Worm (Caenorhabditis elegans): ENCODE results near the gene sri-10.

The sri-10 gene

DNA sequence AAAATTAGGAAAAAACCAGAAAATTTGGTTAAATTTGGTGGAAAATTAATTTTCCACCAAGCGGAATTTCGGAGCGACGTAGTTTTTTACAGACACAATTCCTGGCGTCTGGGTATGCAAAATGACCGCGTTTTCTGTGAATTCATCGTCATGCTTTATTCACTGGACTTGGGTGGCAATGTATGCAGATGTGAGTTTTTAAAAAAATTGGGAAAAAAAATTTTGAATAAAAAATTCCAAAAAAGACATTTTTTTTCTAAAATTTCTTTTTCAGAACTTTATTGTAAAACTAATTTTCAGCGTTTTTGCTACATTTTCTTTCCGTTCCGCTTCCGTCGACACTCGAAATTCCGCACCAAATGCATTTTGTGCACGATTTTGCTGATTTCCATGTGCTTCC lies 5.1 kb upstream of the sri-10 start, which contains the start of gene C54E10.7:
Gene C54E10.7, plus strand, starts transcription at position 301 of the 400 bp plus-strand sequence.
- TF ChIP-seq ZK185.1 (tag; optimal IDR thresholded peaks at IDR 0.05; ENCODE audit: poor library complexity, severe bottlenecking): no peak
- no peak for TF ChIP-seq nfya-2 (GFP tag; IDR thresholded peaks at IDR 0.05)
- no peak for TF ChIP-seq nhr-27 (tag; optimal IDR thresholded peaks at IDR 0.05)
- TF ChIP-seq snpc-1.3 (tag; optimal IDR thresholded peaks at IDR 0.05; ENCODE audit: insufficient read depth): no peak
- TF ChIP-seq egl-44 (GFP tag; IDR thresholded peaks at IDR 0.05): no peak
- no peak for TF ChIP-seq ceh-58 (GFP tag; IDR thresholded peaks at IDR 0.05)
- no peak for TF ChIP-seq lsy-27 (tag; optimal IDR thresholded peaks at IDR 0.05; ENCODE audit: borderline replicate concordance, insufficient read depth)
- no peak for TF ChIP-seq hlh-26 (GFP tag; conservative IDR thresholded peaks at IDR 0.05)
- no peak for TF ChIP-seq Y67H2A.10 (GFP tag; conservative IDR thresholded peaks at IDR 0.05)

DNA sequence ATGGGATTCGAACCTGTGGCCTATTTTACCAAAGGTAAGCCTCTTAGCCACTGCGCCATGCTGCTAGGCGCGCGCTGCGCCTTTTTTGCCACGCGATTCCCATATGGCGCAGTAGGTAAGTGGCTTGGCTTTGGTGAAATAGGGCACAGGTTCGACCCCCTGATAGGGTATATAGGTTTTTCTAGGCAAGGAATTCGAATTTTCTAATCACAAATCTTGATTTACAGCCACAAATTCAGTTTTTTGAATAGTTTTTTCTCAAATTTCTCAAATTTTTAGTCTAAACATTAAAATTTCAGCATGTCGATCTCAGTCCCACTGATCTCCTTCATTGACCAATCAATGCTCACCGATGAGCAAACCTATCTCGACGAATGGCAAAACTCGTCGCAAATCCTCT lies 4.4 kb upstream of the sri-10 start, which contains the start of gene C54E10.3:
Gene C54E10.3, plus strand, starts transcription at position 301 of the 400 bp plus-strand sequence.
- TF ChIP-seq lsy-27 (tag; optimal IDR thresholded peaks at IDR 0.05; ENCODE audit: borderline replicate concordance, insufficient read depth): no peak

DNA sequence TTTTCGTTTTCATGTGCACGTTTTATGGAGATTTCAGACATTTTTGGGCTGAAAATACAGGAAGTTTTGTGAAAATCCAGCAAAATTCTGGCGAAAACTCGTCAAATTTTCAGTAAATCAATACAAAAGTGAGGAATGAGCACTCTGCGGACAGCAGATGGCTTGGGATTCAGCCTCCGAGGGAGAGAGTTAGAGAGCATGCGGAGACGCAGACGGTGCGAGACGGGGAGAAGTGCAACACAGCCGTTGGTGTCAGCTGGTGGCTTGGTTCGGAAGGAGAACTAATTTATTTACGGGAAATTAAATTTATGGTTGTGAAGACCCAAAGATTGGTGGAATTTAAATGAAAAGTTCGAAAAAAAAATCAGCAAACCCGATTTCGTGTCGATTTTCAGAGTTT lies 2.3 kb upstream of the sri-10 start, which contains the start of gene C54E10.6:
Gene C54E10.6, minus strand, starts transcription at position 109 of the 400 bp plus-strand sequence.
- TF ChIP-seq hmg-1.2 (GFP tag; IDR thresholded peaks at IDR 0.05) (peak; percentile 63; the same call in 1 of the 2 replicates), egl-18 (GFP tag; IDR thresholded peaks at IDR 0.05) (no peak), nhr-27 (tag; optimal IDR thresholded peaks at IDR 0.05) (no peak), zfh-2 (GFP tag; conservative IDR thresholded peaks at IDR 0.05) (0 out of 2 replicates have a peak, but pooled peaks have one; percentile 38)

DNA sequence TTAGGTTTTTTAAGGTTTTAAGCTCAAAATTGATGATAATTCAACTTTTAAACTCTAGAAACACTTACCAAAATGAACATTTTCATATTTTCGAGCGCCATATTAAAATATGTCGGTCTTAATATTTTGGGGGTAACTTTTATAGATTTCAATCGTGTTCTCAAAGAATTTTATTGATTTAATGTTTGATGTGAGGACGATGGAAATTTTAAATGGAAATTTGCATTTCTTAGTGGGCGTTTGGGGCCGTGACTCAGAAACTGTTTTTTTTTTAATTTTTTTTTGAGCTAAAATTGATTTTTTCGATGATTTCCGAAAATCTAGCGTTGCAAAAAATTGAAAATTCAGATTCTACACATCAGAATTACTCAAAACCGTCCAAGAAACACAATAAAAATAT lies 3.0 kb downstream of the sri-10 start, which contains the start of gene C54E10.10:
Gene C54E10.10, minus strand, starts transcription at position 101 of the 400 bp plus-strand sequence.
- TF ChIP-seq fkh-3 (tag; optimal IDR thresholded peaks at IDR 0.05) (no peak), hlh-26 (GFP tag; conservative IDR thresholded peaks at IDR 0.05) (no peak)

DNA sequence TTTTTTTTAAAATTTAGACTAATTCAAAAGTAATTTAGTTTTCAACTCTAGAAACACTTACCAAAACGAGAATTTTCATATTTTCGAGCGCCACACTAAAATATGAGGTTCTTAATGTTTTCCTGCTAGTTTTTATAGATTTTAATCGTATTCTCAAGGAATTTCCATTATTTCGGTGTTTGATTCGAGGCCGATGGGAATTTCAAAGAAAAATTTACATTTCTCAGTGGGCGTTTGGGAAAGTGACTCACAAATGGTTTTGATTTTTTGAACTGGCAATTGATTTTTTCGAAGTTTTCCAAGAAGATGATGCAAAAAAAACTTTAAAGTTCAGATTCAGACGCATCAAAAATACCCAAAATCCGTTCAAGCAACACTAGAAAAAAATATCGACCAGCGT lies 4.2 kb downstream of the sri-10 start, which contains the start of gene C54E10.11:
Gene C54E10.11, minus strand, starts transcription at position 101 of the 400 bp plus-strand sequence.
- TF ChIP-seq zim-3 (tag; optimal IDR thresholded peaks at IDR 0.05) (no peak), ceh-100 (GFP tag; IDR thresholded peaks at IDR 0.05) (no peak), snpc-1.3 (tag; optimal IDR thresholded peaks at IDR 0.05; ENCODE audit: insufficient read depth) (no peak), hsf-1 (GFP tag; IDR thresholded peaks at IDR 0.05) (no peak), lin-26 (GFP tag; IDR thresholded peaks at IDR 0.05) (no peak), gei-17 (GFP tag; optimal IDR thresholded peaks at IDR 0.05) (no peak), lsy-27 (tag; optimal IDR thresholded peaks at IDR 0.05; ENCODE audit: borderline replicate concordance, insufficient read depth) (no peak), lsl-1 (GFP tag; optimal IDR thresholded peaks at IDR 0.05) (no peak), cebp-2 (GFP tag; IDR thresholded peaks at IDR 0.05) (no peak), lir-1 (GFP tag; conservative IDR thresholded peaks at IDR 0.05) (no peak), ceh-27 (GFP tag; optimal IDR thresholded peaks at IDR 0.05) (no peak), snpc-3.4 (tag; optimal IDR thresholded peaks at IDR 0.05) (no peak), ztf-3 (GFP tag; optimal IDR thresholded peaks at IDR 0.05) (no peak), pha-4 (tag; optimal IDR thresholded peaks at IDR 0.05) (no peak), T07F8.4 (tag; optimal IDR thresholded peaks at IDR 0.05) (no peak), unc-130 (GFP tag; optimal IDR thresholded peaks at IDR 0.05) (no peak)

DNA sequence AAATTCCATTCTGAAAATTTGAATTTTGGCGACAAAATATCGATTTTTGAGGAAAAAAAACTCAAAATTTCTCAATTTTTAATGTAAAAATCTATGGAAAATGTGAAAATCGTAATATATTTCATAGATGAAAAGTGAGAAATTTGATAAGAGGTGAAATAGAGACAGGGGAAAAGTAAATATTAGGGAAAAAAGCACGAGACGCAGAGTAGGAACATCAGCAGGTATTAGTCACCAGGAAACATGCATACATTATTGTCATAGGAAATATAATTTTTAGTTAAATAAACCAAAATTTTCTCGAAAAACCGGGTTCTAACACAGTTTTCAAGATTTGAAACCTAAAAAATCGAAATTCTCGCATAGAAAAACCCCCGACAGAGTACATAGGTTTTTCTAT lies 5.5 kb downstream of the sri-10 start, which contains the start of gene nhr-170:
Gene nhr-170, minus strand, starts transcription at position 16 of the 400 bp plus-strand sequence.
- TF ChIP-seq lsl-1 (GFP tag; optimal IDR thresholded peaks at IDR 0.05): no peak
- peak; percentile 17 for TF ChIP-seq nhr-80 (tag; optimal IDR thresholded peaks at IDR 0.05)
